Fruit fly (Drosophila melanogaster) whole organism, prepupa: ENCODE data around the gene CSN6.
A peak's percentile ranks its signal among the peaks of the same experiment; 100 is the strongest.

Source experiments
- Blimp-1 ChIP-seq: fragments of 200-800 bp; sonication (Bioruptor generic); optimal IDR thresholded peaks from 3 replicates; lab custom pipeline; 2017; ENCODE audit warnings: missing biosample characterization, missing genetic modification characterization, mild to moderate bottlenecking, moderate library complexity, missing genetic modification reagents
- CG10631 ChIP-seq: fragments of 200-800 bp; sonication (Bioruptor generic); optimal IDR thresholded peaks from 2 replicates; lab custom pipeline; 2016; ENCODE audit warnings: missing biosample characterization, missing genetic modification characterization
- CG10669 ChIP-seq: fragments of 200-800 bp; sonication (Bioruptor generic); optimal IDR thresholded peaks from 3 replicates; lab custom pipeline; 2018; ENCODE audit warnings: missing biosample characterization, mild to moderate bottlenecking, missing genetic modification characterization, moderate library complexity
- CG11294 ChIP-seq: fragments of 200-800 bp; sonication (Bioruptor generic); IDR thresholded peaks from 2 replicates; pipeline ENCODE4 v1.3.6; 2022; ENCODE audit warnings: missing biosample characterization, missing genetic modification characterization
- CG11762 ChIP-seq: fragments of 200-800 bp; sonication (Bioruptor generic); optimal IDR thresholded peaks from 3 replicates; lab custom pipeline; 2016; ENCODE audit warnings: missing biosample characterization, missing genetic modification characterization; ENCODE audit not compliant: insufficient read depth
- CG15336 ChIP-seq: fragments of 200-800 bp; sonication (Bioruptor generic); IDR thresholded peaks from 2 replicates; pipeline ENCODE4 v1.3.6; 2022; ENCODE audit warnings: missing biosample characterization, missing genetic modification characterization
- CG1621 ChIP-seq: fragments of 200-800 bp; sonication (Bioruptor generic); optimal IDR thresholded peaks from 3 replicates; lab custom pipeline; 2018; ENCODE audit warnings: missing biosample characterization, mild to moderate bottlenecking, missing genetic modification characterization
- CG16779 ChIP-seq: fragments of 200-800 bp; sonication (Bioruptor generic); optimal IDR thresholded peaks from 3 replicates; lab custom pipeline; 2017; ENCODE audit warnings: missing biosample characterization, mild to moderate bottlenecking, missing genetic modification characterization
- CG3032 ChIP-seq: fragments of 200-800 bp; optimal IDR thresholded peaks from 2 replicates; lab custom pipeline; 2019; ENCODE audit warnings: missing biosample characterization, mild to moderate bottlenecking, missing genetic modification characterization, moderate library complexity
- CG31627 ChIP-seq: fragments of 200-800 bp; sonication (Bioruptor generic); optimal IDR thresholded peaks from 3 replicates; lab custom pipeline; 2016; ENCODE audit warnings: missing biosample characterization, missing genetic modification characterization
- CG3919 ChIP-seq: fragments of 200-800 bp; sonication (Bioruptor generic); optimal IDR thresholded peaks from 3 replicates; lab custom pipeline; 2016; ENCODE audit warnings: missing biosample characterization, missing genetic modification characterization
- CG4318 ChIP-seq: fragments of 200-800 bp; sonication (Bioruptor generic); optimal IDR thresholded peaks from 3 replicates; lab custom pipeline; 2017; ENCODE audit warnings: missing biosample characterization, mild to moderate bottlenecking, missing genetic modification characterization
- CG6163 ChIP-seq: fragments of 200-800 bp; sonication (Bioruptor generic); IDR thresholded peaks from 3 replicates; pipeline ENCODE4 v1.3.6; 2022; ENCODE audit warnings: missing biosample characterization, missing genetic modification characterization
- CG6276 ChIP-seq: fragments of 200-800 bp; sonication (Bioruptor generic); optimal IDR thresholded peaks from 2 replicates; lab custom pipeline; 2017; ENCODE audit warnings: missing biosample characterization, mild to moderate bottlenecking, missing genetic modification characterization
- CG6792 ChIP-seq: fragments of 200-800 bp; sonication (Bioruptor generic); optimal IDR thresholded peaks from 3 replicates; lab custom pipeline; 2016; ENCODE audit warnings: missing biosample characterization, missing genetic modification characterization
- CG6808 ChIP-seq: fragments of 200-800 bp; sonication (Bioruptor generic); optimal IDR thresholded peaks from 3 replicates; lab custom pipeline; 2017; ENCODE audit warnings: missing biosample characterization, missing genetic modification characterization, mild to moderate bottlenecking, moderate library complexity, missing genetic modification reagents
- CG6854 ChIP-seq: fragments of 200-800 bp; sonication (Bioruptor generic); optimal IDR thresholded peaks from 2 replicates; lab custom pipeline; 2017; ENCODE audit warnings: missing biosample characterization, mild to moderate bottlenecking, missing genetic modification characterization
- CG7368 ChIP-seq: fragments of 200-800 bp; sonication (Bioruptor generic); optimal IDR thresholded peaks from 3 replicates; lab custom pipeline; 2016; ENCODE audit warnings: missing biosample characterization, missing genetic modification characterization
- CG8119 ChIP-seq: fragments of 200-800 bp; sonication (Bioruptor generic); IDR thresholded peaks from 3 replicates; pipeline ENCODE4 v1.3.6; 2022; ENCODE audit warnings: missing biosample characterization, missing genetic modification characterization
- CG8319 ChIP-seq: fragments of 200-800 bp; sonication (Bioruptor generic); optimal IDR thresholded peaks from 3 replicates; lab custom pipeline; 2016; ENCODE audit warnings: missing biosample characterization, missing genetic modification characterization
- CG8632 ChIP-seq: fragments of 200-800 bp; sonication (Bioruptor generic); optimal IDR thresholded peaks from 3 replicates; lab custom pipeline; 2016; ENCODE audit warnings: missing biosample characterization, missing genetic modification characterization
- CG9139 ChIP-seq: fragments of 200-800 bp; sonication (Bioruptor generic); optimal IDR thresholded peaks from 3 replicates; lab custom pipeline; 2017; ENCODE audit warnings: missing biosample characterization, mild to moderate bottlenecking, missing genetic modification characterization
- Eip75B ChIP-seq: fragments of 200-800 bp; sonication (Bioruptor generic); optimal IDR thresholded peaks from 3 replicates; lab custom pipeline; 2016; ENCODE audit warnings: missing biosample characterization, missing genetic modification characterization
- Eip78C ChIP-seq: fragments of 200-800 bp; sonication (Bioruptor generic); peaks from one replicate; lab custom pipeline; 2016; ENCODE audit warnings: missing biosample characterization, missing genetic modification characterization
- Ets21C ChIP-seq: fragments of 200-800 bp; sonication (Bioruptor generic); optimal IDR thresholded peaks from 3 replicates; lab custom pipeline; 2016; ENCODE audit warnings: missing biosample characterization, missing genetic modification characterization
- Ets96B ChIP-seq: fragments of 200-800 bp; optimal IDR thresholded peaks from 2 replicates; lab custom pipeline; 2019; ENCODE audit warnings: missing biosample characterization, mild to moderate bottlenecking, missing genetic modification characterization, moderate library complexity
- Gug ChIP-seq: fragments of 200-800 bp; sonication (Bioruptor generic); IDR thresholded peaks from 2 replicates; pipeline ENCODE4 v1.3.6; 2022; ENCODE audit warnings: missing biosample characterization, missing genetic modification characterization
- Hr38 ChIP-seq: sonication (Bioruptor generic); optimal IDR thresholded peaks from 2 replicates; lab custom pipeline; 2016; ENCODE audit warnings: missing biosample characterization, missing genetic modification characterization
- Hr39 ChIP-seq: fragments of 200-800 bp; sonication (Bioruptor generic); optimal IDR thresholded peaks from 2 replicates; lab custom pipeline; 2016; ENCODE audit warnings: missing biosample characterization, missing genetic modification characterization
- Hr4 ChIP-seq: fragments of 200-800 bp; sonication (Bioruptor generic); optimal IDR thresholded peaks from 3 replicates; lab custom pipeline; 2016; ENCODE audit warnings: missing biosample characterization, missing genetic modification characterization
- OdsH ChIP-seq: fragments of 200-800 bp; sonication (Bioruptor generic); optimal IDR thresholded peaks from 3 replicates; lab custom pipeline; 2016; ENCODE audit warnings: missing biosample characterization, missing genetic modification characterization
- Smox ChIP-seq: fragments of 200-800 bp; sonication (Bioruptor generic); optimal IDR thresholded peaks from 3 replicates; lab custom pipeline; 2016; ENCODE audit warnings: missing biosample characterization, missing genetic modification characterization
- Sox102F ChIP-seq: fragments of 200-800 bp; sonication (Bioruptor generic); optimal IDR thresholded peaks from 2 replicates; lab custom pipeline; 2016; ENCODE audit warnings: missing biosample characterization, mild to moderate bottlenecking, missing genetic modification characterization
- Sox14 ChIP-seq: fragments of 200-800 bp; sonication (Bioruptor generic); optimal IDR thresholded peaks from 3 replicates; lab custom pipeline; 2016; ENCODE audit warnings: missing biosample characterization, missing genetic modification characterization
- Sox15 ChIP-seq: fragments of 200-800 bp; sonication (Bioruptor generic); optimal IDR thresholded peaks from 3 replicates; lab custom pipeline; 2016; ENCODE audit warnings: missing biosample characterization, missing genetic modification characterization
- achi ChIP-seq: fragments of 200-800 bp; sonication (Bioruptor generic); optimal IDR thresholded peaks from 3 replicates; lab custom pipeline; 2016; ENCODE audit warnings: missing biosample characterization, missing genetic modification characterization
- acj6 ChIP-seq: fragments of 200-800 bp; sonication (Bioruptor generic); optimal IDR thresholded peaks from 3 replicates; lab custom pipeline; 2016; ENCODE audit warnings: missing biosample characterization, missing genetic modification characterization
- cyc ChIP-seq: fragments of 200-800 bp; sonication (Bioruptor generic); optimal IDR thresholded peaks from 3 replicates; lab custom pipeline; 2016; ENCODE audit warnings: missing biosample characterization, missing genetic modification characterization
- dac ChIP-seq: fragments of 200-800 bp; sonication (Bioruptor generic); optimal IDR thresholded peaks from 2 replicates; lab custom pipeline; 2017; ENCODE audit warnings: missing biosample characterization, mild to moderate bottlenecking, missing genetic modification characterization
- dsx ChIP-seq: fragments of 200-800 bp; optimal IDR thresholded peaks from 3 replicates; lab custom pipeline; 2019; ENCODE audit warnings: missing biosample characterization, mild to moderate bottlenecking, missing genetic modification characterization, moderate library complexity; ENCODE audit not compliant: poor library complexity, severe bottlenecking
- eg ChIP-seq: fragments of 200-800 bp; sonication (Bioruptor generic); IDR thresholded peaks from 3 replicates; pipeline ENCODE4 v1.3.6; 2022; ENCODE audit warnings: missing biosample characterization, missing genetic modification characterization
- esn ChIP-seq: fragments of 200-800 bp; sonication (Bioruptor generic); optimal IDR thresholded peaks from 2 replicates; lab custom pipeline; 2016; ENCODE audit warnings: missing biosample characterization, mild to moderate bottlenecking, missing genetic modification characterization, moderate library complexity
- fd59A ChIP-seq: fragments of 200-800 bp; sonication (Bioruptor generic); optimal IDR thresholded peaks from 2 replicates; lab custom pipeline; 2017; ENCODE audit warnings: missing biosample characterization, mild to moderate bottlenecking, missing genetic modification characterization, missing genetic modification reagents
- fd85E ChIP-seq: fragments of 200-800 bp; sonication (Bioruptor generic); optimal IDR thresholded peaks from 3 replicates; lab custom pipeline; 2016; ENCODE audit warnings: missing biosample characterization, missing genetic modification characterization
- fkh ChIP-seq: fragments of 200-800 bp; sonication (Bioruptor generic); optimal IDR thresholded peaks from 3 replicates; lab custom pipeline; 2017; ENCODE audit warnings: missing biosample characterization, mild to moderate bottlenecking, missing genetic modification characterization, moderate library complexity
- lz ChIP-seq: fragments of 200-800 bp; sonication (Bioruptor generic); optimal IDR thresholded peaks from 3 replicates; lab custom pipeline; 2016; ENCODE audit warnings: missing biosample characterization, missing genetic modification characterization
- net ChIP-seq: fragments of 200-800 bp; sonication (Bioruptor generic); optimal IDR thresholded peaks from 3 replicates; lab custom pipeline; 2016; ENCODE audit warnings: missing biosample characterization, missing genetic modification characterization
- salr ChIP-seq, 2 experiments: fragments of 200-800 bp; sonication (Bioruptor generic); optimal IDR thresholded peaks; 3 replicates each; lab custom pipeline; 2016 to 2018; ENCODE audit warnings: missing biosample characterization in 2 of 2, missing genetic modification characterization in 2 of 2, mild to moderate bottlenecking in 1 of 2
- spab ChIP-seq: fragments of 200-800 bp; sonication (Bioruptor generic); optimal IDR thresholded peaks from 2 replicates; lab custom pipeline; 2017; ENCODE audit warnings: missing biosample characterization, mild to moderate bottlenecking, missing genetic modification characterization, missing genetic modification reagents
- svp ChIP-seq: fragments of 200-800 bp; sonication (Bioruptor generic); peaks from one replicate; lab custom pipeline; 2016; ENCODE audit warnings: missing biosample characterization, missing genetic modification characterization
- topi ChIP-seq: fragments of 200-800 bp; sonication (Bioruptor generic); optimal IDR thresholded peaks from 3 replicates; lab custom pipeline; 2016; ENCODE audit warnings: missing biosample characterization, missing genetic modification characterization
- vri ChIP-seq: fragments of 200-800 bp; sonication (Bioruptor generic); optimal IDR thresholded peaks from 3 replicates; lab custom pipeline; 2016; ENCODE audit warnings: missing biosample characterization, mild to moderate bottlenecking, missing genetic modification characterization

CSN6 gene

DNA sequence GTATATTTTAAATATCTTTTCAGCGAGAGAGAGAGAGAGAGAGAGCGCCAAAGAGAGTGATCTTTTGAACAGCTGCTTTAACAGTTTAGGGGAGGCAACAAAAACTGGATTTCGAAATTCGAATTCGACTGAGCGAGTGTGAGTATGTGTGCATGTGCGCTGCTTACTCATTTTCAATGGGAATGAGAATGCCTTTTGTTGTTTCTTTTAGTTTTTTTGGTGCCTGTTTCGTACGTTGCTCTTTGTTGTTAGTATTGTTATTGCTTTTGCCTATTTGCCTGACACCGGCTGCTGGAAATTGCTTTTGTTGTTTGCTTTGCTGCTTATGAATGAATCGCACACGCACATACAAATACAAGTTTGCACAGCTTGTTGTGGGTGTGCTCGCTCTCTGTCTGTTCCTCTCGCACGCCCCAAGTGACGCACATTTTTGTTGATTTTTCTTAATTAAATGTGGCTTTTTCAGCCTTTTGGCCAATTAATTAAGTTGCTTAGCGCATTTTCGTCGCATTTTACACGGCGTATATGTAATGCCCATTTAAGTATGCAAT is 46.3 kb downstream of the CSN6 start:
- TF ChIP-seq CG31627 (GFP tag; lab: Kevin White, UChicago), result no peak
- peak; percentile 84 for TF ChIP-seq CG3032 (tag; lab: Kevin White, UChicago)
- TF ChIP-seq CG11294 (GFP tag; lab: Robert Waterston, UW), result peak; percentile 38; the same call in 1 of the 2 replicates
- no peak for TF ChIP-seq lz (GFP tag; lab: Kevin White, UChicago)
- TF ChIP-seq CG10631, result no peak
- peak; percentile 50 for TF ChIP-seq CG7368 (GFP tag; lab: Kevin White, UChicago)
- TF ChIP-seq fd59A (GFP tag; lab: Kevin White, UChicago), result peak; percentile 68
- no peak for TF ChIP-seq Hr39 (GFP tag; lab: Kevin White, UChicago)
- TF ChIP-seq CG10669 (GFP tag; lab: Kevin White, UChicago), result peak; percentile 78
- TF ChIP-seq vri (GFP tag; lab: Kevin White, UChicago), result peak; percentile 65
- TF ChIP-seq fd85E, result peak; percentile 43
- peak; percentile 62 for TF ChIP-seq CG3919 (GFP tag; lab: Kevin White, UChicago)
- peak; percentile 43 to 77 for TF ChIP-seq salr (GFP tag; optimal IDR thresholded peaks at IDR 0.05; lab: Kevin White, UChicago)
- TF ChIP-seq eg, result peak; percentile 96
- peak; percentile 96 for TF ChIP-seq CG6163 (GFP tag; lab: Robert Waterston, UW)
- no peak for TF ChIP-seq Hr38
- TF ChIP-seq OdsH, result peak; percentile 41
- TF ChIP-seq Eip75B, result peak; percentile 66
- no peak for TF ChIP-seq Eip78C
- peak; percentile 96 for TF ChIP-seq CG6276
- peak; percentile 71 for TF ChIP-seq Gug (GFP tag; lab: Robert Waterston, UW)
- peak; percentile 95 for TF ChIP-seq CG9139 (GFP tag; lab: Kevin White, UChicago)
- TF ChIP-seq Blimp-1 (GFP tag; lab: Kevin White, UChicago), result no peak
- TF ChIP-seq dsx (GFP tag; lab: Kevin White, UChicago), result peak; percentile 90
- peak; percentile 50 for TF ChIP-seq CG11762 (GFP tag; lab: Kevin White, UChicago)
- no peak for TF ChIP-seq Smox (GFP tag; lab: Kevin White, UChicago)
- peak; percentile 64 for TF ChIP-seq dac (GFP tag; lab: Kevin White, UChicago)
- no peak for TF ChIP-seq topi (GFP tag; lab: Kevin White, UChicago)
- TF ChIP-seq CG15336, result peak; percentile 89
- TF ChIP-seq CG8319 (GFP tag; lab: Kevin White, UChicago), result peak; percentile 2
- TF ChIP-seq CG16779 (tag; lab: Kevin White, UChicago), result peak; percentile 92
- peak; percentile 32 for TF ChIP-seq esn (GFP tag; lab: Kevin White, UChicago)
- peak; percentile 89 for TF ChIP-seq CG1621 (tag; lab: Kevin White, UChicago)
- TF ChIP-seq Ets21C (GFP tag; lab: Kevin White, UChicago), result no peak
- peak; percentile 44 for TF ChIP-seq CG6792 (GFP tag; lab: Kevin White, UChicago)
- TF ChIP-seq CG8632 (GFP tag; lab: Kevin White, UChicago), result peak; percentile 56
- TF ChIP-seq cyc (GFP tag; lab: Kevin White, UChicago), result no peak
- peak; percentile 19 for TF ChIP-seq Sox102F (GFP tag; lab: Kevin White, UChicago)
- peak; percentile 76 for TF ChIP-seq net (GFP tag; lab: Kevin White, UChicago)
- TF ChIP-seq Hr4 (GFP tag; lab: Kevin White, UChicago), result peak; percentile 49
- TF ChIP-seq Sox15 (GFP tag; lab: Kevin White, UChicago), result no peak
- peak; percentile 93 for TF ChIP-seq CG6808 (GFP tag; lab: Kevin White, UChicago)
- peak; percentile 90 for TF ChIP-seq CG8119 (GFP tag; lab: Robert Waterston, UW)
- no peak for TF ChIP-seq CG4318
- peak; percentile 73 for TF ChIP-seq svp (GFP tag; lab: Kevin White, UChicago)
- TF ChIP-seq CG6854 (GFP tag; lab: Kevin White, UChicago), result peak; percentile 55
- peak; percentile 52 for TF ChIP-seq achi (GFP tag; lab: Kevin White, UChicago)
- TF ChIP-seq spab (GFP tag; lab: Kevin White, UChicago), result peak; percentile 84
- peak; percentile 91 for TF ChIP-seq Ets96B (tag; lab: Kevin White, UChicago)
- TF ChIP-seq fkh (GFP tag; lab: Kevin White, UChicago), result peak; percentile 99
- peak; percentile 19 for TF ChIP-seq acj6 (GFP tag; lab: Kevin White, UChicago)
- peak; percentile 69 for TF ChIP-seq Sox14 (GFP tag; lab: Kevin White, UChicago)
